Worm (Caenorhabditis elegans) whole organism, L1 larva: ENCODE measurements around the gene islo-1.

Experiments
- F16B12.6 ChIP-seq: fragments of 150-350 bp; optimal IDR thresholded peaks from 2 replicates; lab custom pipeline; 2014; ENCODE audit warnings: missing biosample characterization, missing genetic modification characterization
- aha-1 ChIP-seq: fragments of 150-350 bp; optimal IDR thresholded peaks from 2 replicates; lab custom pipeline; 2014; ENCODE audit warnings: missing biosample characterization, missing genetic modification characterization
- ceh-63 ChIP-seq: fragments of 200-800 bp; sonication (Bioruptor generic); optimal IDR thresholded peaks from 2 replicates; lab custom pipeline; 2018; ENCODE audit warnings: mild to moderate bottlenecking, missing genetic modification characterization, missing compliant biosample characterization
- ceh-8 ChIP-seq: fragments of 200-800 bp; sonication (Bioruptor generic); optimal IDR thresholded peaks from 2 replicates; lab custom pipeline; 2018; ENCODE audit warnings: mild to moderate bottlenecking, missing genetic modification characterization, moderate library complexity, missing compliant biosample characterization
- ceh-82 ChIP-seq, 3 experiments: fragments of 150-350 bp in 1 of 3; sonication (generic microtip) in 2 of 3; optimal IDR thresholded peaks; 2 replicates each; lab custom pipeline; 2014 to 2017; ENCODE audit warnings: missing biosample characterization in 3 of 3, missing genetic modification characterization in 3 of 3
- dpl-1 ChIP-seq, 3 experiments: fragments of 150-350 bp in 2 of 3; sonication (generic microtip) in 1 of 3; optimal IDR thresholded peaks; 2 replicates each; lab custom pipeline; 2014 to 2017; ENCODE audit warnings: missing biosample characterization in 3 of 3, missing genetic modification characterization in 3 of 3, missing genetic modification reagents in 3 of 3
- dsc-1 ChIP-seq: sonication (generic microtip); optimal IDR thresholded peaks from 2 replicates; lab custom pipeline; 2016; ENCODE audit warnings: mild to moderate bottlenecking, missing genetic modification characterization, missing compliant biosample characterization
- efl-3 ChIP-seq: fragments of 200-800 bp; sonication (Bioruptor generic); optimal IDR thresholded peaks from 2 replicates; lab custom pipeline; 2018; ENCODE audit warnings: mild to moderate bottlenecking, missing genetic modification characterization, missing compliant biosample characterization
- elt-2 ChIP-seq: sonication (generic microtip); optimal IDR thresholded peaks from 2 replicates; lab custom pipeline; 2016; ENCODE audit warnings: missing genetic modification characterization, mild to moderate bottlenecking, inconsistent platforms, missing compliant biosample characterization, missing genetic modification reagents
- fkh-10 ChIP-seq: sonication (generic microtip); optimal IDR thresholded peaks from 2 replicates; lab custom pipeline; 2017; ENCODE audit warnings: missing biosample characterization, missing genetic modification reagents, missing genetic modification characterization
- fkh-8 ChIP-seq: sonication (generic microtip); optimal IDR thresholded peaks from 2 replicates; lab custom pipeline; 2016; ENCODE audit warnings: mild to moderate bottlenecking, missing genetic modification characterization, missing compliant biosample characterization
- grh-1 ChIP-seq: fragments of 200-800 bp; sonication (Bioruptor generic); IDR thresholded peaks from 2 replicates; pipeline ENCODE4 v1.3.6; 2022; ENCODE audit warnings: missing genetic modification reagents, missing genetic modification characterization, missing compliant biosample characterization
- isw-1 ChIP-seq: fragments of 200-800 bp; sonication (Bioruptor generic); IDR thresholded peaks from 2 replicates; pipeline ENCODE4 v1.3.6; 2022; ENCODE audit warnings: missing genetic modification characterization, missing compliant biosample characterization
- jun-1 ChIP-seq: fragments of 150-350 bp; optimal IDR thresholded peaks from 2 replicates; lab custom pipeline; 2014; ENCODE audit warnings: missing biosample characterization, missing genetic modification reagents, missing genetic modification characterization
- lin-13 ChIP-seq: fragments of 150-350 bp; optimal IDR thresholded peaks from 2 replicates; lab custom pipeline; 2014; ENCODE audit warnings: missing biosample characterization, missing genetic modification reagents, missing genetic modification characterization
- lin-14 ChIP-seq: fragments of 200-800 bp; sonication (Bioruptor generic); optimal IDR thresholded peaks from 2 replicates; lab custom pipeline; 2018; ENCODE audit warnings: mild to moderate bottlenecking, missing genetic modification characterization, moderate library complexity, missing compliant biosample characterization
- lin-15B ChIP-seq: fragments of 150-350 bp; sonication (generic microtip); optimal IDR thresholded peaks from 3 replicates; lab custom pipeline; 2014; ENCODE audit warnings: missing biosample characterization, missing genetic modification characterization
- lin-35 ChIP-seq, 2 experiments: fragments of 150-350 bp; optimal IDR thresholded peaks; 2 replicates each; lab custom pipeline; 2014; ENCODE audit warnings: missing biosample characterization in 2 of 2, missing genetic modification characterization in 2 of 2, missing genetic modification reagents in 2 of 2
- lir-3 ChIP-seq: sonication (generic microtip); optimal IDR thresholded peaks from 2 replicates; lab custom pipeline; 2016; ENCODE audit warnings: mild to moderate bottlenecking, missing genetic modification characterization, moderate library complexity, missing compliant biosample characterization; ENCODE audit not compliant: poor library complexity
- lsy-2 ChIP-seq, 2 experiments: fragments of 150-350 bp; optimal IDR thresholded peaks; 2 replicates each; lab custom pipeline; 2014; ENCODE audit warnings: missing biosample characterization in 2 of 2, missing genetic modification characterization in 2 of 2
- mab-9 ChIP-seq: fragments of 200-800 bp; sonication (Bioruptor generic); IDR thresholded peaks from 2 replicates; pipeline ENCODE4 v1.3.6; 2022; ENCODE audit warnings: missing genetic modification reagents, missing genetic modification characterization, missing compliant biosample characterization
- mef-2 ChIP-seq: fragments of 150-350 bp; optimal IDR thresholded peaks from 2 replicates; lab custom pipeline; 2014; ENCODE audit warnings: missing biosample characterization, missing genetic modification characterization
- mep-1 ChIP-seq: fragments of 150-350 bp; optimal IDR thresholded peaks from 2 replicates; lab custom pipeline; 2014; ENCODE audit warnings: missing biosample characterization, missing genetic modification characterization
- nhr-19 ChIP-seq: fragments of 200-800 bp; sonication (Bioruptor generic); conservative IDR thresholded peaks from 2 replicates; pipeline ENCODE4 v1.3.6; 2022; ENCODE audit warnings: missing genetic modification characterization, missing compliant biosample characterization
- nhr-47 ChIP-seq: sonication (generic microtip); optimal IDR thresholded peaks from 2 replicates; lab custom pipeline; 2016; ENCODE audit warnings: mild to moderate bottlenecking, missing genetic modification characterization, moderate library complexity, missing compliant biosample characterization
- nhr-76 ChIP-seq: sonication (generic microtip); optimal IDR thresholded peaks from 2 replicates; lab custom pipeline; 2017; ENCODE audit warnings: missing biosample characterization, missing genetic modification characterization
- nhr-85 ChIP-seq: sonication (generic microtip); peaks from one replicate; lab custom pipeline; 2016; ENCODE audit warnings: missing genetic modification characterization, inconsistent platforms, missing compliant biosample characterization
- pax-3 ChIP-seq: fragments of 200-800 bp; sonication (Bioruptor generic); optimal IDR thresholded peaks from 2 replicates; lab custom pipeline; 2018; ENCODE audit warnings: mild to moderate bottlenecking, missing genetic modification characterization, moderate library complexity, missing compliant biosample characterization
- pqm-1 ChIP-seq: sonication (generic microtip); optimal IDR thresholded peaks from 3 replicates; lab custom pipeline; 2017; ENCODE audit warnings: missing biosample characterization, missing genetic modification characterization
- rnt-1 ChIP-seq: sonication (generic microtip); optimal IDR thresholded peaks from 2 replicates; lab custom pipeline; 2016; ENCODE audit warnings: mild to moderate bottlenecking, missing genetic modification characterization, moderate library complexity, missing compliant biosample characterization
- skn-1 ChIP-seq: fragments of 150-350 bp; optimal IDR thresholded peaks from 2 replicates; lab custom pipeline; 2014; ENCODE audit warnings: missing biosample characterization, missing genetic modification characterization
- snu-23 ChIP-seq: sonication (generic microtip); optimal IDR thresholded peaks from 2 replicates; lab custom pipeline; 2016; ENCODE audit warnings: missing genetic modification characterization, missing compliant biosample characterization
- sox-4 ChIP-seq: sonication (generic microtip); optimal IDR thresholded peaks from 2 replicates; lab custom pipeline; 2016; ENCODE audit warnings: missing genetic modification characterization, missing compliant biosample characterization
- swsn-7 ChIP-seq: sonication (generic microtip); optimal IDR thresholded peaks from 2 replicates; lab custom pipeline; 2016; ENCODE audit warnings: missing genetic modification characterization, missing compliant biosample characterization
- unc-130 ChIP-seq: fragments of 150-350 bp; optimal IDR thresholded peaks from 2 replicates; lab custom pipeline; 2017; ENCODE audit warnings: missing biosample characterization, missing genetic modification characterization, inconsistent platforms
- unc-62 ChIP-seq: fragments of 150-350 bp; optimal IDR thresholded peaks from 2 replicates; lab custom pipeline; 2014; ENCODE audit warnings: missing biosample characterization, missing genetic modification reagents, missing genetic modification characterization
- unc-86 ChIP-seq: sonication (generic microtip); optimal IDR thresholded peaks from 2 replicates; lab custom pipeline; 2016; ENCODE audit warnings: missing genetic modification characterization, missing compliant biosample characterization
- unc-98 ChIP-seq: fragments of 200-800 bp; sonication (Bioruptor generic); IDR thresholded peaks from 2 replicates; pipeline ENCODE4 v1.3.6; 2022; ENCODE audit warnings: missing genetic modification characterization, missing compliant biosample characterization
- vab-15 ChIP-seq: sonication (generic microtip); optimal IDR thresholded peaks from 2 replicates; lab custom pipeline; 2017; ENCODE audit warnings: missing genotype, mild to moderate bottlenecking, missing genetic modification characterization, missing compliant biosample characterization
- xbp-1 ChIP-seq: sonication (generic microtip); optimal IDR thresholded peaks from 2 replicates; lab custom pipeline; 2016; ENCODE audit warnings: missing genetic modification characterization, missing compliant biosample characterization
- zag-1 ChIP-seq: fragments of 150-350 bp; optimal IDR thresholded peaks from 2 replicates; lab custom pipeline; 2014; ENCODE audit warnings: missing biosample characterization, missing genetic modification characterization
- ztf-11 ChIP-seq, 2 experiments: sonication (generic microtip); optimal IDR thresholded peaks; 2 replicates each; lab custom pipeline; 2016 to 2017; ENCODE audit warnings: missing genetic modification characterization in 2 of 2, missing biosample characterization in 1 of 2, missing compliant biosample characterization in 1 of 2
- ztf-4 ChIP-seq: fragments of 150-350 bp; optimal IDR thresholded peaks from 2 replicates; lab custom pipeline; 2014; ENCODE audit warnings: missing biosample characterization, missing genetic modification characterization

Gene islo-1

ce11 chrIV:8175686-8176532 is 39.7 kb downstream of the islo-1 start, which contains the start of gene pct-1:
Gene pct-1 (plus strand): TSS chrIV:8176482.
- peak; percentile 33 for TF ChIP-seq lin-14 (GFP tag; lab: Kevin White, UChicago)
- TF ChIP-seq nhr-85 (tag; lab: Kevin White, UChicago), result peak; percentile 63
- no peak for TF ChIP-seq lin-35 (GFP tag; optimal IDR thresholded peaks at IDR 0.05; lab: Kevin White, UChicago)

ce11 chrIV:8181404-8181803 is 45.2 kb downstream of the islo-1 start:
- TF ChIP-seq nhr-19 (GFP tag; lab: Robert Waterston, UW), result no peak
- no peak for TF ChIP-seq unc-98 (GFP tag; lab: Robert Waterston, UW)
- no peak for TF ChIP-seq unc-130 (tag; lab: Kevin White, UChicago)
- peak; percentile 65 for TF ChIP-seq fkh-10 (GFP tag; lab: Kevin White, UChicago)
- no peak for TF ChIP-seq F16B12.6 (tag; lab: Kevin White, UChicago)
- no peak for TF ChIP-seq lin-15B (tag; lab: Kevin White, UChicago)
- no peak for TF ChIP-seq ceh-63
- TF ChIP-seq efl-3, result no peak

ce11 chrIV:8182566-8182965 is 46.4 kb downstream of the islo-1 start:
- TF ChIP-seq unc-86 (no peak), grh-1 (GFP tag; lab: Robert Waterston, UW) (no peak), lin-14 (GFP tag; lab: Kevin White, UChicago) (peak; percentile 5), fkh-10 (GFP tag; lab: Kevin White, UChicago) (peak; percentile 56), pax-3 (tag; lab: Kevin White, UChicago) (no peak), aha-1 (tag; lab: Kevin White, UChicago) (no peak), sox-4 (tag; lab: Kevin White, UChicago) (no peak), lir-3 (no peak), dpl-1 (GFP tag; optimal IDR thresholded peaks at IDR 0.05; lab: Kevin White, UChicago) (no peak), nhr-85 (tag; lab: Kevin White, UChicago) (no peak)

DNA sequence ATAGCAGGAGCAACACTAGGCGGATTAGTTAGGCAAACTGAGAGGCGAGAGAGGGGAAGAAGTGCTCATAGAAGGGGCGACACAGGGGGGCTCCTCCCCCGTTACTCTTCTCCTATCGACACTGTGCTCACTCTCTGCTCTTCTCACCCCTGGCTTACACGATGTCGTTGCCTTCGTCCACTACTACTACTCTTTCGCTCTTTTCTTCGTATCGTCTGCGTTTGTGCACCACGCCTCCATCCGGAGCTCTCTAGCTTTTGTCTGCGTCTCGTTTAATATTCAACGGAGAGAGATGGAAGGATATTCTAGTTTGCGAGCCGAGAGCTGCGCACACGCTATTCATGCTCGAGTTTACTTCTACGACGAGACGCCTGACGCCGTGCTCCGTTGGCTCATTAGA is 47.1 kb downstream of the islo-1 start:
- TF ChIP-seq lin-14 (GFP tag; lab: Kevin White, UChicago) (peak; percentile 86), isw-1 (GFP tag; lab: Robert Waterston, UW) (peak; percentile 45; the same call in 1 of the 2 replicates), dsc-1 (tag; lab: Kevin White, UChicago) (peak; percentile 36), pqm-1 (tag; lab: Kevin White, UChicago) (no peak), lin-13 (GFP tag; lab: Kevin White, UChicago) (no peak), swsn-7 (tag; lab: Kevin White, UChicago) (peak; percentile 65), ceh-8 (GFP tag; lab: Kevin White, UChicago) (peak; percentile 47), zag-1 (tag; lab: Kevin White, UChicago) (no peak), nhr-76 (no peak), snu-23 (peak; percentile 41), lsy-2 (tag; optimal IDR thresholded peaks at IDR 0.05; lab: Kevin White, UChicago) (peak; percentile 9 to 35), skn-1 (tag; lab: Kevin White, UChicago) (peak; percentile 42), unc-86 (peak; percentile 59), pax-3 (tag; lab: Kevin White, UChicago) (no peak), unc-62 (GFP tag; lab: Kevin White, UChicago) (no peak), mef-2 (tag; lab: Kevin White, UChicago) (no peak), rnt-1 (tag; lab: Kevin White, UChicago) (no peak), fkh-8 (peak; percentile 92), nhr-47 (tag; lab: Kevin White, UChicago) (peak; percentile 64), mep-1 (tag; lab: Kevin White, UChicago) (peak; percentile 46), vab-15 (tag; lab: Kevin White, UChicago) (no peak), ceh-63 (peak; percentile 33), nhr-19 (GFP tag; lab: Robert Waterston, UW) (no peak), F16B12.6 (tag; lab: Kevin White, UChicago) (no peak), lin-35 (GFP tag; optimal IDR thresholded peaks at IDR 0.05; lab: Kevin White, UChicago) (peak in 1 of 2 experiments; percentile 31), xbp-1 (tag; lab: Kevin White, UChicago) (peak; percentile 20), mab-9 (GFP tag; lab: Robert Waterston, UW) (peak; percentile 47; the same call in 1 of the 2 replicates), nhr-85 (tag; lab: Kevin White, UChicago) (no peak), sox-4 (tag; lab: Kevin White, UChicago) (peak; percentile 9), ztf-11 (tag; optimal IDR thresholded peaks at IDR 0.05; lab: Kevin White, UChicago) (no peak), fkh-10 (GFP tag; lab: Kevin White, UChicago) (peak; percentile 87), ztf-4 (tag; lab: Kevin White, UChicago) (no peak), ceh-82 (tag; optimal IDR thresholded peaks at IDR 0.05; lab: Kevin White, UChicago) (peak in 2 of 3 experiments; percentile 30 to 69), jun-1 (tag; lab: Kevin White, UChicago) (peak; percentile 22), elt-2 (tag; lab: Kevin White, UChicago) (no peak)
